Worm (Caenorhabditis elegans): ENCODE data around the gene C32D5.7.

DNA sequence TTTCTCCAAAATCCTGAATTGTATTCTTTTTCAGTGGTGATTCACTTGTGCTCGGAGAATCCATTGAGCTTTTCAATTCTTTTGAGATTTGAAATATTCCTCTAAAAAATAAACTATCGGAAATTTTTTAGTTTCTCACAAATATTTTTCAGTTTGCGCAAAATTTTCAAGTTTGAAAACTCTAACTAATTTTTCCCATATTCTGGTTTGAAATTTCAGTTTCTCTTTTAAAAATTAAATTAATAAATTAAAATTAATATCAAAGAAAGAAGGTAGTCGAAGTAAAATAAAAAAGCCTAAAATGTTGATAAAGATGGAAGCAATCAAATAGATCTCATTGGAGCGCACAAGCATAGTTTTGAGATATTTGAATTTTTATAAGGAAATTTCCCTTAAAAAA lies 12.0 kb upstream of the C32D5.7 start, which contains the start of gene C32D5.10:
- TF ChIP-seq nhr-77 (tag; optimal IDR thresholded peaks at IDR 0.05) (no peak), snpc-4 (tag; optimal IDR thresholded peaks at IDR 0.05) (no peak), nhr-10 (tag; optimal IDR thresholded peaks at IDR 0.05) (no peak)

Data from whole organism, L2 larva.